Fruit fly (Drosophila melanogaster): ENCODE data around the gene RpL30.
A peak's percentile ranks its signal among the peaks of the same experiment; 100 is the strongest.

Gene RpL30

DNA sequence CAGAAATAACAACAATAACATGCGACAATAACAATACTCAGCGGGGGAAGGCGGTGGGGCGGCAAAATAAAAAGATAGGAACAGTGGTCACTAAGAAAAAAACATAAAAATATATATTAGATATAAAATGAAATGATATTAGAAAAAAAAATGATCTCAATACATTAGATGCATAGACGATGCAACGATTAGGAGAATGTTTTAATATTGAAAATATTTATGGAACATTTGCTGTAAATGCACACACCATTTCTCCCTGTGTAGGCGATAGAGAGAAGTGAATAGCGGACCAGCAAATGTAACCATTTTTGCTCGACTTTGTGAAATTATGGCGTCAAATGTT, 42.9 kb downstream of the RpL30 start:
- TF ChIP-seq dsx (GFP tag; optimal IDR thresholded peaks at IDR 0.05; ENCODE audit: poor library complexity, severe bottlenecking) (peak; percentile 5), CG11294 (GFP tag; IDR thresholded peaks at IDR 0.05) (peak; percentile 81), Hr38 (GFP tag; optimal IDR thresholded peaks at IDR 0.05) (no peak), net (GFP tag; optimal IDR thresholded peaks at IDR 0.05) (peak; percentile 16), CG6808 (GFP tag; optimal IDR thresholded peaks at IDR 0.05) (no peak), CG6854 (GFP tag; optimal IDR thresholded peaks at IDR 0.05) (no peak), Sox14 (GFP tag; optimal IDR thresholded peaks at IDR 0.05) (peak; percentile 5), Ets96B (tag; optimal IDR thresholded peaks at IDR 0.05) (peak; percentile 59), CG3919 (GFP tag; optimal IDR thresholded peaks at IDR 0.05) (peak; percentile 52), Sox15 (GFP tag; optimal IDR thresholded peaks at IDR 0.05) (no peak), CG3032 (tag; optimal IDR thresholded peaks at IDR 0.05) (peak; percentile 48), Smox (GFP tag; optimal IDR thresholded peaks at IDR 0.05) (no peak), CG1621 (tag; optimal IDR thresholded peaks at IDR 0.05) (no peak), CG11902 (GFP tag; optimal IDR thresholded peaks at IDR 0.05) (no peak), Eip75B (GFP tag; optimal IDR thresholded peaks at IDR 0.05) (no peak), ss (GFP tag; optimal IDR thresholded peaks at IDR 0.05) (peak in 1 of 2 experiments; percentile 21), CG7368 (GFP tag; optimal IDR thresholded peaks at IDR 0.05) (peak; percentile 25), CG8119 (GFP tag; IDR thresholded peaks at IDR 0.05) (peak; percentile 80), Gug (GFP tag; IDR thresholded peaks at IDR 0.05) (peak; percentile 76), CG6276 (GFP tag; optimal IDR thresholded peaks at IDR 0.05) (peak; percentile 40), pdm3 (GFP tag; optimal IDR thresholded peaks at IDR 0.05) (no peak), CG6792 (GFP tag; optimal IDR thresholded peaks at IDR 0.05) (no peak), acj6 (GFP tag; optimal IDR thresholded peaks at IDR 0.05) (peak; percentile 18), OdsH (GFP tag; optimal IDR thresholded peaks at IDR 0.05) (peak; percentile 37), dac (GFP tag; optimal IDR thresholded peaks at IDR 0.05) (no peak), achi (GFP tag; optimal IDR thresholded peaks at IDR 0.05) (peak; percentile 20), esn (GFP tag; optimal IDR thresholded peaks at IDR 0.05) (peak; percentile 48), eg (GFP tag; IDR thresholded peaks at IDR 0.05) (peak; percentile 89), CG31627 (GFP tag; optimal IDR thresholded peaks at IDR 0.05) (no peak), fd59A (GFP tag; optimal IDR thresholded peaks at IDR 0.05) (no peak), CG6163 (GFP tag; IDR thresholded peaks at IDR 0.05) (peak; percentile 82), Eip78C (GFP tag) (peak; percentile 88), Ets21C (GFP tag; optimal IDR thresholded peaks at IDR 0.05) (no peak), Hr4 (GFP tag; optimal IDR thresholded peaks at IDR 0.05) (peak; percentile 47), Met (GFP tag; optimal IDR thresholded peaks at IDR 0.05) (peak; percentile 30), fkh (GFP tag; optimal IDR thresholded peaks at IDR 0.05) (no peak), CG15336 (GFP tag; IDR thresholded peaks at IDR 0.05) (peak; percentile 84), fd85E (GFP tag; optimal IDR thresholded peaks at IDR 0.05) (no peak), CG9139 (GFP tag; optimal IDR thresholded peaks at IDR 0.05) (no peak), CG8319 (GFP tag; optimal IDR thresholded peaks at IDR 0.05) (peak; percentile 4), Eip93F (GFP tag; optimal IDR thresholded peaks at IDR 0.05) (no peak), CG11762 (GFP tag; optimal IDR thresholded peaks at IDR 0.05; ENCODE audit: insufficient read depth) (peak; percentile 51), Blimp-1 (GFP tag; optimal IDR thresholded peaks at IDR 0.05) (no peak), CG32006 (GFP tag; optimal IDR thresholded peaks at IDR 0.05) (peak; percentile 44), svp (GFP tag) (peak; percentile 63), CG10631 (GFP tag; optimal IDR thresholded peaks at IDR 0.05) (peak; percentile 26), CG34406 (GFP tag; optimal IDR thresholded peaks at IDR 0.05) (peak; percentile 47), CG4318 (GFP tag; optimal IDR thresholded peaks at IDR 0.05) (peak; percentile 9), Lpt (GFP tag; optimal IDR thresholded peaks at IDR 0.05) (peak; percentile 20), topi (GFP tag; optimal IDR thresholded peaks at IDR 0.05) (peak; percentile 44), vri (GFP tag; optimal IDR thresholded peaks at IDR 0.05) (no peak), CG16779 (tag; optimal IDR thresholded peaks at IDR 0.05) (no peak), CG10669 (GFP tag; optimal IDR thresholded peaks at IDR 0.05) (peak; percentile 52)
